Worm (Caenorhabditis elegans) whole organism, midembryonic: Measurements from ENCODE around the gene F45E6.1.
A peak's percentile ranks its signal among the peaks of the same experiment; 100 is the strongest.

Experiments
- T22C8.4 ChIP-seq: fragments of 200-800 bp; sonication (Bioruptor generic); IDR thresholded peaks from 2 replicates; pipeline ENCODE4 v1.3.6; 2022; ENCODE audit warnings: missing genetic modification characterization, missing compliant biosample characterization
- cog-1 ChIP-seq: sonication (generic microtip); optimal IDR thresholded peaks from 2 replicates; lab custom pipeline; 2016; ENCODE audit warnings: missing genetic modification characterization, missing compliant biosample characterization
- flt-1 ChIP-seq: fragments of 200-800 bp; sonication (Bioruptor generic); IDR thresholded peaks from 2 replicates; pipeline ENCODE4 v1.3.6; 2022; ENCODE audit warnings: missing genetic modification characterization, missing compliant biosample characterization
- klf-2 ChIP-seq: fragments of 200-800 bp; sonication (Bioruptor generic); conservative IDR thresholded peaks from 2 replicates; pipeline ENCODE4 v1.3.6; 2022; ENCODE audit warnings: missing genetic modification reagents, missing genetic modification characterization, missing compliant biosample characterization
- med-1 ChIP-seq: sonication (generic microtip); optimal IDR thresholded peaks from 2 replicates; lab custom pipeline; 2017; ENCODE audit warnings: missing genetic modification characterization, mild to moderate bottlenecking, missing compliant biosample characterization, antibody characterized with exemption, missing genetic modification reagents; ENCODE audit not compliant: insufficient read depth
- ref-1 ChIP-seq: fragments of 200-800 bp; sonication (Bioruptor generic); conservative IDR thresholded peaks from 2 replicates; pipeline ENCODE4 v1.3.6; 2022; ENCODE audit warnings: missing genetic modification reagents, missing genetic modification characterization, missing compliant biosample characterization
- tab-1 ChIP-seq: fragments of 200-800 bp; sonication (Bioruptor generic); IDR thresholded peaks from 2 replicates; pipeline ENCODE4 v1.3.6; 2022; ENCODE audit warnings: missing genetic modification characterization, missing compliant biosample characterization
- ztf-23 ChIP-seq: fragments of 200-800 bp; sonication (Bioruptor generic); IDR thresholded peaks from 2 replicates; pipeline ENCODE4 v1.3.6; 2022; ENCODE audit warnings: missing genetic modification reagents, missing genetic modification characterization, missing compliant biosample characterization
- ztf-29 ChIP-seq: fragments of 200-800 bp; sonication (Bioruptor generic); IDR thresholded peaks from 2 replicates; pipeline ENCODE4 v1.3.6; 2022; ENCODE audit warnings: missing genetic modification reagents, missing genetic modification characterization, missing compliant biosample characterization

Gene F45E6.1

ce11 chrX:12466769-12467168 is 10.5 kb downstream of the F45E6.1 start, which contains the start of gene cdf-2:
Gene cdf-2, minus strand, starts transcription at chrX:12466917.
- no peak for TF ChIP-seq ztf-29 (GFP tag; lab: Robert Waterston, UW)
- no peak for TF ChIP-seq med-1 (GFP tag; lab: Kevin White, UChicago)
- no peak for TF ChIP-seq ref-1 (GFP tag; lab: Robert Waterston, UW)
- no peak for TF ChIP-seq klf-2 (GFP tag; lab: Robert Waterston, UW)
- no peak for TF ChIP-seq tab-1 (GFP tag; lab: Robert Waterston, UW)
- TF ChIP-seq cog-1, result no peak
- TF ChIP-seq flt-1 (GFP tag; lab: Robert Waterston, UW), result no peak
- no peak for TF ChIP-seq ztf-23
- TF ChIP-seq T22C8.4 (GFP tag; lab: Robert Waterston, UW), result no peak

ce11 chrX:12463504-12463903 is 13.7 kb downstream of the F45E6.1 start, which contains the start of gene T18D3.5:
Gene T18D3.5, plus strand, starts transcription at chrX:12463804.
- TF ChIP-seq klf-2 (GFP tag; lab: Robert Waterston, UW), result no peak
- TF ChIP-seq tab-1 (GFP tag; lab: Robert Waterston, UW), result no peak
- no peak for TF ChIP-seq ztf-29 (GFP tag; lab: Robert Waterston, UW)
- TF ChIP-seq ztf-23, result no peak
- TF ChIP-seq cog-1, result no peak
- TF ChIP-seq ref-1 (GFP tag; lab: Robert Waterston, UW), result no peak
- TF ChIP-seq T22C8.4 (GFP tag; lab: Robert Waterston, UW), result no peak
- TF ChIP-seq med-1 (GFP tag; lab: Kevin White, UChicago), result no peak
- no peak for TF ChIP-seq flt-1 (GFP tag; lab: Robert Waterston, UW)

- no peak for TF ChIP-seq med-1 (GFP tag; lab: Kevin White, UChicago)
- no peak for TF ChIP-seq klf-2 (GFP tag; lab: Robert Waterston, UW)
Measured at ce11 chrX:12461557-12461956, 15.7 kb downstream of the F45E6.1 start, which contains the start of gene odr-7. Gene odr-7, minus strand, starts transcription at chrX:12461657.

ce11 chrX:12458021-12458420 is 19.2 kb downstream of the F45E6.1 start:
- TF ChIP-seq flt-1 (GFP tag; lab: Robert Waterston, UW) (peak; percentile 93), cog-1 (peak; percentile 62), ztf-29 (GFP tag; lab: Robert Waterston, UW) (peak; percentile 52; the same call in 1 of the 2 replicates), ref-1 (GFP tag; lab: Robert Waterston, UW) (peak; percentile 52; the same call in 1 of the 2 replicates), tab-1 (GFP tag; lab: Robert Waterston, UW) (peak; percentile 87), med-1 (GFP tag; lab: Kevin White, UChicago) (peak; percentile 31), ztf-23 (peak; percentile 81), T22C8.4 (GFP tag; lab: Robert Waterston, UW) (peak; percentile 79), klf-2 (GFP tag; lab: Robert Waterston, UW) (peak; percentile 70)

- 0 out of 2 replicates have a peak, but pooled peaks have one; percentile 9 for TF ChIP-seq flt-1 (GFP tag; lab: Robert Waterston, UW)
- TF ChIP-seq ztf-23, result no peak
- peak; percentile 15 for TF ChIP-seq cog-1
Measured at ce11 chrX:12454290-12454795, 22.9 kb downstream of the F45E6.1 start, which contains the start of the genes T18D3.9 and T18D3.1. Gene T18D3.9, minus strand, starts transcription at chrX:12454457. Gene T18D3.1, plus strand, starts transcription at chrX:12454745.

- 0 out of 2 replicates have a peak, but pooled peaks have one; percentile 24 for TF ChIP-seq ztf-29 (GFP tag; lab: Robert Waterston, UW)
- TF ChIP-seq T22C8.4 (GFP tag; lab: Robert Waterston, UW), result no peak
- TF ChIP-seq ztf-23, result no peak
- no peak for TF ChIP-seq klf-2 (GFP tag; lab: Robert Waterston, UW)
- TF ChIP-seq cog-1, result peak; percentile 30
- TF ChIP-seq ref-1 (GFP tag; lab: Robert Waterston, UW), result no peak
- TF ChIP-seq flt-1 (GFP tag; lab: Robert Waterston, UW), result 0 out of 2 replicates have a peak, but pooled peaks have one; percentile 28
- TF ChIP-seq tab-1 (GFP tag; lab: Robert Waterston, UW), result no peak
- no peak for TF ChIP-seq med-1 (GFP tag; lab: Kevin White, UChicago)
Measured at ce11 chrX:12452143-12452570, 25.1 kb downstream of the F45E6.1 start.

ce11 chrX:12451258-12451657 is 26.0 kb downstream of the F45E6.1 start:
- TF ChIP-seq ztf-23 (no peak), klf-2 (GFP tag; lab: Robert Waterston, UW) (no peak), med-1 (GFP tag; lab: Kevin White, UChicago) (no peak), cog-1 (no peak), flt-1 (GFP tag; lab: Robert Waterston, UW) (no peak), ref-1 (GFP tag; lab: Robert Waterston, UW) (no peak), tab-1 (GFP tag; lab: Robert Waterston, UW) (no peak), T22C8.4 (GFP tag; lab: Robert Waterston, UW) (no peak), ztf-29 (GFP tag; lab: Robert Waterston, UW) (no peak)

ce11 chrX:12449262-12449942 is 27.8 kb downstream of the F45E6.1 start, which contains the start of gene T18D3.6:
Gene T18D3.6, plus strand, starts transcription at chrX:12449892.
- TF ChIP-seq ref-1 (GFP tag; lab: Robert Waterston, UW) (no peak), ztf-29 (GFP tag; lab: Robert Waterston, UW) (no peak), klf-2 (GFP tag; lab: Robert Waterston, UW) (0 out of 2 replicates have a peak, but pooled peaks have one; percentile 23), cog-1 (no peak)

ce11 chrX:12446572-12446971 is 30.7 kb downstream of the F45E6.1 start:
- TF ChIP-seq med-1 (GFP tag; lab: Kevin White, UChicago) (no peak), ztf-23 (no peak), ref-1 (GFP tag; lab: Robert Waterston, UW) (no peak), cog-1 (no peak)
